Fruit fly (Drosophila melanogaster) ovary, adult (tissue): ENCODE results near the gene CG5478.

ENCODE experiments used
- CG17801 ChIP-seq: fragments of 200-800 bp; optimal IDR thresholded peaks from 2 replicates; lab custom pipeline; 2019; ENCODE audit warnings: missing biosample characterization, mild to moderate bottlenecking, missing genetic modification characterization, moderate library complexity; ENCODE audit not compliant: partially characterized antibody

CG5478 gene

DNA sequence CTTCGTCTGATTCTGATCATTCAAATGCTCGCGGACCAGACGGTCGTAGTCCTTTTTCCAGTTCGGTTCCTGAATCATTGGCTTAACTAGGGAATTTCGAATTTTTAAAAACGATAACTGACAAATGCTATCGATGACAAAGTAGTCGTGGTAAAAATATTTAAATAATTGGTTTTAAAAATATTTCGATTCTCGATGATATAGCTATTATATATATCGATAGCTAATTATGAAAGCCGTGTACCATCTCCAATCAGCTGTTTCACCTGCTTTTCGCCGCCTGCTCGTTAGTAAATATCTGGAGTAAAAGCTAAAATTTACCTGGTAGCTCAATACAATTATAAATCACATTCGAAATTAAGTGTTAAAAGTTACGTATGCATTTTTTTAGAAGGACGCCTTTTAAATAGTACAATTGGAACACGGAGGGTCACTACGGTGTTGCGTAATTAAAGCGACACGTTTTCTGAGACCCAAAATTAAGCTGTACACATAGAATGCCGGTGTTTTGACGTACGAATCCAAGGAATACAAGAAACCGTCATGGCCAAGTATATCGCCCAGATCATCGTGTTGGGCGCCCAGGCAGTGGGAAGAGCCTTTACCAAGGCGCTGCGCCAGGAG lies at the start of gene CG5478, which contains the start of gene blp:
CG5478 (minus strand) TSS at position 126 of the 624 bp plus-strand sequence.
blp (plus strand) TSS at position 239 of the 624 bp plus-strand sequence.
- TF ChIP-seq CG17801, result no peak

DNA sequence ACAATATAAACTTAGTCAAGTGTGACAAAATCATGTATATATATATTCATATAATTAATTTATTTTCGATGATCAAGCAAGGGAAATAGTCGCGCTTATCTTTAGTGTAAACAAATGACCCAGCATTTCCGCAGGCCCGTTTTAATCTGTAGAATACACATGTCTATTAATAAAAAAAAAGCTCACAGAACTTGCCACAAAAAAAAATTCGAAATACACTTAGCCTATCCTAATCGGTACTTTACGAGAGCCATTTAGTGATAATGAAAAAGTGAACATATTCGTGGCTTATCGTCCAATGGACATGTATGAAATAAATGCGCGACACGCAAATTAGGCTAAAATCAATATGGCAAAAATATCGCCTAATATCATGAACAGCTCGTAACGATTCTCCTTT lies 41.6 kb upstream of the CG5478 start:
- TF ChIP-seq CG17801, result no peak

DNA sequence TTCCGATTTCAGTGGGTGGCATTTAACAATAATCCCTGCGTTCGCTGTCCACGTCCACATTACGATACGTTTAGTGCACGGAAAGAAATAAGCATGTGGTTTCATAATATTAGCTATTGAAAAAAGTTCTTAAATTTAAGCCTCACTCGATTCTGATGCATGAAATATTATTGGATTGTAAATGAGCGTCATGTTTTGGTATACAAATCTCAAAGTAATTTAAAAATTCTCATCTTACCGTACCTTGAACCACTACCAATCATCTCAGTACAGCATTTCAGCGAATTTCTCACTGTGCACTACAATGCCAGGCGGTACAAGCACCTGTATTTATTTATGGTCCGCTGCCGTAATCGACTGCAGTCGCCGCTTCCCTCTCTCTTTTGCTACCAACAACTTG lies 40.7 kb upstream of the CG5478 start:
- TF ChIP-seq CG17801, result peak; percentile 45

DNA sequence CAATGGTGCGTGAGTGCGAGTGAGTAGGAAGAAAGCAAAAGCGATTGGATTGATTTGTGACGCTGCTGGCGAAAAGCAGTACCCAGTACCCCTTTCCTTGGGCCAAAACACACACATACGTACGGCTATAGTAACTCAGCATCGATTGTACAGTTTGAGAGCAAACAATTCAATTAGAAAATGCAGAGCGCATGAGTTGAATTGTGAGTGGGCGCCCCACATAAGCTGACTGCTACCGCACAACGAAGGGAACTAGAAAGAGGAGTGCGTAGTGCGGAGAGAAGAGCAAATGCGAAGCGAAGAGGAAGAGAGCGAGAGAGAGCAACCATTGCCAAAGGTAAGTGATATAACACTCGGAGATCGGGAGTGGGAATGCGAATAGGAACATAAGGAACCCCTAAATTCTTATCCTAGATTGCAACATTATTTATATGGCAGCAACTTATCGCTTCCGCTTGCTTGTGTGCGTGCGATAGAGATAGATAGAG lies 40.0 kb upstream of the CG5478 start:
- no peak for TF ChIP-seq CG17801

DNA sequence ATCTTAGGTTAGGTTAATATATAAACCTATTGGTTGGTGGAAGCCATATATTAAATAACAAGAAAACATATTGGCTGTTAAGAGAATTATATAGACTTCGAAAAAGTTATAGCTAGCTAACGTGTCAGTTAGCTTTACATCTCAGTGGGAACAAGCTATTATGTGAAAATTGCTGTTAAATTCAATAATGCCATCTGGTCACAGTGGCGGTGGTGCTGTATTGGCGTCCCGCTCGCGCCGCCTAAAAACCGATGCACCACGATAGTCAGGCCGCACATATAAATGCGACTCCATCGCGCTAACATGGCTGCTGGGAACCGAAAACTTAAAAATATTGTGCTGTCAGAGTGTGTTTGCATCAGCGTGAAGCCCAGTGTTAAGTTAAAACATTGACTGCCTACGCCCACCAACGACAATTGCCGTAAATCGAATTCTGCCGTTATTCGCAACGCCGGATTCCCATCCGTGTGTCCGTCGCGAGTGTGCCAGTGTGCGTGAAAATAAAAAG lies 39.5 kb upstream of the CG5478 start, which contains the start of gene Hel89B:
Hel89B (plus strand) TSS at position 320 of the 508 bp plus-strand sequence.
- no peak for TF ChIP-seq CG17801

DNA sequence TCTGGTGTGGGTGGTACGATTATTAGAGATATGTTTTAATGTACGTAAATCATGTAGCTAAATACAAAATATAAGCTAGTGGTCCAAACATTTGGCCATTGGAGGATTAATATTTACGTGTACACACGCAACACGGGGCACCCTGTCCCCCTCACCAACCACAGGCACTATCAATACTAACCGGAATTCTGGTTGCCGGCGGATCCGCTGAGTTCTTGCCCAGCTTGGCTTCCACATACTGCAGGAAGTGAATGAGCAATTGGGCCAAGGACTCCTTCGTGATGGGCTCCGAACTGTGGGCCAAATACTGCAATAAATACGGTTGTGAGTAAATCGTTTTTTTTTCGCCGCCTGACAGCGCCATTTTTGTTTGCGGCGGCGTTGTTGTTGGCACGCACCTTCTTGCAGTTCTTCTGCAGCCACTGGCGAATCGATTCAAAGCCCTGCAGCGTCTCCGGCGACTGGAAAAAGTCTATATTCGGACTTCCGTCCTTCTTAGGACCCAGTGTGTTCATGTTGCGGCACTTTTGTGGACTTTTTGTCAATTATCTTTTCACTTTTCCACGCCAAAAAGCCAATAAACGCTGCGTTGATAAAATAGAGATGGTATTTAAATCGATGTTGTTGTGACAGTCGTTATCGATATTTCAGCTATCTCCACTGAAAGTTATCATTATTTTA lies 38.9 kb upstream of the CG5478 start, which contains the start of gene mor:
mor (minus strand) TSS at position 616 of the 681 bp plus-strand sequence.
- TF ChIP-seq CG17801, result no peak

DNA sequence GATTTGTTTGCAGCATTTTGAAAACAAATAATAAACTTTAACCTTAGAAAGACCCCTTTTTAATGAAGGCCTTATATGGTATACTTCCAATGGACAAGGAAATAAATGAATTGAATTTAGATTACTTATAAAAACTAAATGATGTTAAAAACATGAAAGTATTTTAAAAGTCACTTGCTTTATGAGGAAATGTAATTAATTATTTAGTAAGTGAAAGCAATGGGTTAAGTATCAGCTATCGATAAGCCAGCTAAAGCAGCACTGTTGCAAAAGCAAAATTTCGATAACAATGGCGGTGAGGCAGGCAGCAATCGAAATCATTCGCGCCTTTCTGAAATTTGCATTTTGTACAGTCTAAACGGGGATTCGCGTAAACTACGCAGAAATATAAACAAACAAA lies 31.6 kb upstream of the CG5478 start, which contains the start of the genes CG32856 and Rbf2:
CG32856 (minus strand) TSS at position 183 of the 400 bp plus-strand sequence.
Rbf2 (plus strand) TSS at position 278 of the 400 bp plus-strand sequence.
- peak; percentile 93 for TF ChIP-seq CG17801

DNA sequence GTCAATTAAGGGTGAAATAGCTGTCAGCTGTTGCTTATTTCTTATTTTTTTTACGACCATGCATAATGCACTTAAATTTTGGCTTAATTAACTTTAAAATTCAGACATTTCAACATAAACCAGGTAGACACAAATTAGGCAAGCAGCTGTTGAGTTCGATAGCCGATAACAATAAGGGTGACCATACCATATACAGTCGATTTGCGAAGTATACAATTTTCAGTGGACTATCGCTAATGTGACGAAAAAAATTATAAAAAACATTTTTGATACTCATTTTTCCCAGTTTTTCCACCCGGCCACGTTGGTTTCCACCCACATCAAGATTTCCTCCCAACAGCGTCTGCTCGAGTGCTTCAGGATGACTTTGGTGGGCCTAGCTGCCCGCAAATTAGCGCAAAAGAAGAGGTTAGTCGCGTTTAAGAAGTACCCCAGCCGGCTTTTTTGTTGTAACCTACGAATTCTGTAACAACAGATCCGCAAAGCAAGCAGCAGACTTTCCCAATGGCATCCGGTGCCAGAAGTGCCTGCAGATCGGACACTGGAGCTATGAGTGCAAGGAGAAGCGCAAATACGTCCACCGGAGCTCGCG lies 30.3 kb upstream of the CG5478 start, which contains the start of the genes CG4287 and CG5516:
CG4287 (minus strand) TSS at position 178 of the 592 bp plus-strand sequence.
CG5516 (plus strand) TSS at position 195 of the 592 bp plus-strand sequence.
- peak; percentile 61 for TF ChIP-seq CG17801

DNA sequence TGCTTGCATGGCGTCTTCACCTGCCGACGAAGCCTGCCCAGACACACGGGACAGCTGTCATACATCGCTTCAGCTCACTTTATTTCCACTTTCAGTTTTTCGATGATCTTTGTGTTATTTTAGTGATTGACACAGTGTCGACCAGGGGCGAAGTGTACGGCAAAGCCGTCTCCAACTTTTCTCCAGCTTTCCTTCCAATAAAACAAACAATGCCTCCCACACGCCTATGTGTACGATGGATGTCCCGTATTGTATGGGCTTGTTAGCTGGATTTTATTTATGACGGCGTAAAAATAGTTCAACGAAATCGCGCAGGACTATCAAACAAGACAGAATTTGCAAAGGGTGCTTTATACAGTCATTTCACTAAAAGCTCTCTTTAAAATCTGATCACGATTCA lies 17.3 kb upstream of the CG5478 start, which contains the start of the genes CG31088 and CG46383:
CG31088 (minus strand) TSS at position 101 of the 400 bp plus-strand sequence.
CG46383 (minus strand) TSS at position 101 of the 400 bp plus-strand sequence.
- TF ChIP-seq CG17801, result no peak

DNA sequence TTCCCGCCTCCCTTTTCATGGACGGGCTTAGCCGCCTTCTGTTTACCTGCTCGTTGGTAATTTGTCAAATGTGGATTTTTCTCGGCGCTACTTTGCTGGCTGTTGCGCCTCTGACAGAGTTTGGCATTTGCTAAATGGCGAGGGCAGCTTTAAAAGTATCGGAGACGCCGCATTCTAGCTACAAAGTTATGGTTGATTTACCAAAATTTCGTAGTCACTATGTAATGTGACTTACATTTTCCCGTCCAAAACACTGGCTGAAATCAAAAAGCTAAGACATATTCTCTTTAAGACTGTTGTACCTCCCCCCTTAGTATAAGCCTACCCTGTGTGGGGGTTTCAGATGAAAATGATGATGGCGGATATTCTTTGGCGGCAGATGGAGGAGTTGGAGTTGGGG lies 14.1 kb upstream of the CG5478 start:
- TF ChIP-seq CG17801, result no peak

DNA sequence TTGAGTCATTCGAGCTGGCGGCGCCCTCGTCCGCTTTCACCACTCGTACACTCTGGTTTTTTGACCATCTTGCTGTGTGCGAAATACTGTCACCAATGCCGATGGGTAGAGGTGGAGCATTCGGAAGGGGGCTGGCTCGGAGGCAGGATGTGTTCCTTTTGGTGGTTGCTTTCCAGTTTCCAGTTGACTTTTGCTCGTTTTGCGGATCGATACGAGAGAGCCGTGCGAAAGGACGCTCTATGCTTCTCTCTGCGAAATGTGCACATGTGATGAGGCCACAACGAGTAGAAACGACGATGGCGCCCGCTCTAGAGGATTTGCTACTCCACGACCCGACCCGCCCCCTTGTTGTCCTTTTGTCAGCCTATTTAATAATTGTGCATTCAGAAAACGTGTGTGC lies 4.2 kb upstream of the CG5478 start:
- TF ChIP-seq CG17801, result no peak

DNA sequence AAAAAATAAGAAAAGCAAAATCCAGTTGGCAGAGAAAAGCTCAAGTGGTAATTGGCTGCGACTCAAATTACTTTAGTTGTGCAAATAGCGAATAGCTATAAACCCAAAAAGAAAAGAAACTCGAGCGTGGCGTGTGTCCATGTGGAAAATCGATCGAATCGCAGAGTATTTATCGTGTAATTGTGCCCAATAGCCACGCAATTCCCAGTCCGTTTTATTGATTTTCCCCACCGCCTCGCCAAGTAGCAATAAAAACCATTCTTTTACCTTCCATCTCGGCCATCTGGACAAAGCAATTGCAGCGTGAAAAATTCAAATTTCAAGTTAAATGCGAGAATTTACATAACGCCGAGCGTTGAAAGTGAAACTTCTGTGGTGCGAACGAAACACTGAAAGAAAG lies 2.0 kb upstream of the CG5478 start:
- TF ChIP-seq CG17801, result no peak

DNA sequence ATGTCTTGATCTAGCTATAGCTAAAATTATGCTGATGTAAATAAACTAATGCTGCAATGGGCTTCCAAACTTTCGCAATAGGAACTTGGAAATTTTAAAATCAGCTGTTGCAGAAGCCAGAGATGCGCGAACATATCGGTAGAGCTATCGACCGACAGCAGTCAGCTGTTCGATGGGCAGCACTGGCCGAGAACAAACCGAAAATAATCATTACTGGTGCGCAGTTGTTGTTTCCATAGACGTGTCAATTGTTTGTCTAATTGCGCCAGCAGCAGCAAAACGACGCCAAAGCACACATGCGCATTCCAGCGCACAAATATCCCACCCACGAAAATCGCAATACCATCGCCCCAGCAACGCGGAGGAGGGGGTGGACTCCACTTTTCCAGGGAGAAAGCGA lies 1.4 kb upstream of the CG5478 start, which contains the start of gene Sap47:
Sap47 (plus strand) TSS at position 149 of the 400 bp plus-strand sequence.
- no peak for TF ChIP-seq CG17801

DNA sequence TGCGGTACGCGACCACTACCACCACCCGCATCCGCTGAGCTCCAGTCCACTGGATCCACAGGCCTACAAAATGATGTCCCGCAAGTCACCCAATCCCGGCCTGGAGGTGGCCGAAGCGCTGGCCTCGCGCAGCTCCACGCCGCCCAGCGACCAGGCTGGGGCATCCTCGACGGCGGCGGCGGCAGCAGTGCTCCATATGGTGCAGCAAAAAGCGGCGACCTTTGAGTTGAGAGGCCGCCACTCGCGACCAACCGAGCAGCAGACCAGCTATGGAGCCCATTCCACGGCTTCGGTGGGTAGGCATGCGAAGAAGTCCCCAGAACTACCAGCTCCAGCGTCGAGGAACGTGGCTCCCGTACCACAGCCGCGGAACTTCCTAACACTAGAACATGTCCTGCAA lies 3.5 kb downstream of the CG5478 start:
- TF ChIP-seq CG17801, result no peak

DNA sequence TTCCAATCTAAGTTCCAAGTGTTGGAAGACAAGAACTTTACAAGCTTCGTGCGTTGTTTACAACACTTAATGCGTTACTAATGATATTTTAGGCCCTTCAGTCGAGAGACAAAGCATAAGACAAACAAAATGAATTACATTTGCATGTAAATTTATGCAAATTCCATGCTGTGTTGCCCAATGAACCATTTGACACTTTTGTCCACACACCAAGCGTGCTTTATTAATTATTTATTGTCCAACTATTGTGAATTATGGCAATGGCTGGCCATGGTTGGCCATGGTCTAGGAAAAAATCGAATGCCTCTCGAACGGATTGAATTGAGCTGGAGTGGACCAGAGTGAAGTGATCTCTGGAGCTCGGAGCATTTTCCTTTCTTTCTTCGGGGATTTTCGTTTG lies 5.4 kb downstream of the CG5478 start:
- TF ChIP-seq CG17801, result no peak

DNA sequence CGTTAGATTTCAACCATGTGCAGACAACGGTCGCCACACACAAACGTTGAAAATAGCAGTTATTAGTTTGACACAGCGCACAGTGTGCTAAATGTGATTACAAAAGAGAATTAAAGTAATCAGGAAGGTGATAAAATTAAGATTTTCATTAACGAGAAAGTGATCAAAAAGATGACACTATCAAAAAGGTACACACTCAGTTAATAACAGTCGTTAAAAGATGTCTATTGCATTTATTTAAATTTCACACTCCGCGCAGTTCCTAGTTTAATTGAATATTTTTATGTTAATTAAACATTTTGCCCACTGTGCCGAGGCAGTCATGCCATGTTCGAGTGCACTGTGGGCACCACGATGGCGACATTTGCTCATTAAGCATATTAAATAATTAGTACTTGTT lies 6.4 kb downstream of the CG5478 start:
- no peak for TF ChIP-seq CG17801

DNA sequence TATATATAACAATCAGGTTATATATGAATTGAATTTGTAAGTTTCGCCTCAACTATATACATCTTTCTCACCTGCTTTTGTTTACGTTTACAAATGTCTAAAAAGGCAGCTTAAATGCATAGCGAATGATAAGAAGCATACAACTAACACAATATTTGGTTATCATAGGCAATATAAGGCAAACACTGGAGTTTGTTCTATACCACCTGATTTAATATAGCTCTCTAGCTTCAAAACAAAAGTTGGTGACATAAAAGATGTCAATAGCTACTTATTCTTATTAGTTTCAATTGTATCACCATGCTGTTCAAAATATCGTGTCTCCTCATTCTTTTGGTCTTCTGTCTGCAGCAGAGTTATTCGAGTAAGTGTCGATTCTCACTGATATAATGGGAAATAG lies 7.6 kb downstream of the CG5478 start:
- TF ChIP-seq CG17801, result no peak
